Fruit fly (Drosophila melanogaster) whole organism, adult: ENCODE results near the gene Tsp26A.

Experiments used
- CG12768 ChIP-seq: fragments of 200-800 bp; sonication (Bioruptor generic); optimal IDR thresholded peaks from 2 replicates; lab custom pipeline; 2017; ENCODE audit warnings: missing biosample characterization, missing genetic modification characterization, mild to moderate bottlenecking, moderate library complexity, missing genetic modification reagents
- CG14711 ChIP-seq: fragments of 200-800 bp; sonication (Bioruptor generic); optimal IDR thresholded peaks from 2 replicates; lab custom pipeline; 2018; ENCODE audit warnings: missing biosample characterization, mild to moderate bottlenecking, missing genetic modification characterization, moderate library complexity
- CG1620 ChIP-seq: fragments of 200-800 bp; sonication (Bioruptor generic); optimal IDR thresholded peaks from 2 replicates; lab custom pipeline; 2016; ENCODE audit warnings: missing biosample characterization, missing genetic modification characterization
- CG33017 ChIP-seq: fragments of 200-800 bp; sonication (Bioruptor generic); optimal IDR thresholded peaks from 2 replicates; lab custom pipeline; 2018; ENCODE audit warnings: missing biosample characterization, mild to moderate bottlenecking, missing genetic modification characterization, moderate library complexity
- CG7045 ChIP-seq: fragments of 200-800 bp; sonication (Bioruptor generic); optimal IDR thresholded peaks from 2 replicates; lab custom pipeline; 2017; ENCODE audit warnings: missing biosample characterization, mild to moderate bottlenecking, missing genetic modification characterization
- Clk ChIP-seq: fragments of 200-800 bp; sonication (Bioruptor generic); optimal IDR thresholded peaks from 2 replicates; lab custom pipeline; 2017; ENCODE audit warnings: missing biosample characterization, missing genetic modification characterization
- Crg-1 ChIP-seq: fragments of 200-800 bp; sonication (Bioruptor generic); optimal IDR thresholded peaks from 2 replicates; lab custom pipeline; 2016; ENCODE audit warnings: missing biosample characterization, missing genetic modification characterization
- Hr96 ChIP-seq: fragments of 200-800 bp; sonication (Bioruptor generic); optimal IDR thresholded peaks from 2 replicates; lab custom pipeline; 2016; ENCODE audit warnings: missing biosample characterization, missing genetic modification characterization
- Mnt ChIP-seq: fragments of 200-800 bp; sonication (Bioruptor generic); optimal IDR thresholded peaks from 2 replicates; lab custom pipeline; 2016; ENCODE audit warnings: missing biosample characterization, mild to moderate bottlenecking, missing genetic modification characterization
- cnc ChIP-seq, 2 experiments: fragments of >200 bp; optimal IDR thresholded peaks; 2 replicates each; lab custom pipeline; 2017
- kay ChIP-seq: fragments of 200-800 bp; sonication (Bioruptor generic); peaks from one replicate; lab custom pipeline; 2016; ENCODE audit warnings: missing biosample characterization, missing genetic modification characterization, borderline replicate concordance
- ovo ChIP-seq: fragments of 200-800 bp; sonication (Bioruptor generic); optimal IDR thresholded peaks from 2 replicates; lab custom pipeline; 2016; ENCODE audit warnings: missing biosample characterization, missing genetic modification characterization
- tj ChIP-seq: fragments of 200-800 bp; sonication (Bioruptor generic); optimal IDR thresholded peaks from 3 replicates; lab custom pipeline; 2017; ENCODE audit warnings: missing biosample characterization, mild to moderate bottlenecking, missing genetic modification characterization, moderate library complexity

DNA sequence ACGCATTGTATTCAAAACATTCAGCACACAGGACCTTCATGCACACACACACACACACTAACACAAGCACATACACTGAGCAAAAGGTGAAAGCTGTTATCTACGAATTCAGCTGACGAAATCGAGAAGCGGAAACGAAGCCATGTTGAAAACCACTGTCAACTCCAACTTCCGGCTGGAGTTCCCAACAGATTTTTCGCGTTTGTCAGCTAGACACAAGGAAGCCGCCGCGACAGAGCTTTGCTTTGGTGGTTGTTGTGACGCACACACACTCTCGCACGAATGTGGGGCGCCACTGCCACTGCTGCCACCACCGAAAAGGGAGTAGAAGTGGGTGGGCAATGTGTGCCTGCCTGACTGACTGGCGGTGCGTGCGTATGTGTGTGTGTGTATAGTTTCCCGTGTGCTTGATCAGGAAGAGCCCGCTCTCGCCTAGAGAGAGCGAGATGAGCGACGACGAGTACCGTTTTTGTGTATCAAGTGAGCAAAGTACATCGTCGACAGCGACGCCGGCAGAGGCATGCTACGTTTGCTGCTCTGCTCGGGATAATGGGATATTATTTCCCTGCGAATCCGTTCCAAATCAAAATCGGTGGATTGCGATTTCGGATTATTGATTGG is 2.3 kb upstream of the Tsp26A start:
- TF ChIP-seq CG33017 (tag; lab: Kevin White, UChicago) = no peak
- no peak for TF ChIP-seq cnc (optimal IDR thresholded peaks at IDR 0.05; lab: Kevin White, UChicago)
- no peak for TF ChIP-seq CG1620 (GFP tag; lab: Kevin White, UChicago)
- no peak for TF ChIP-seq CG14711 (tag; lab: Kevin White, UChicago)
- no peak for TF ChIP-seq ovo (GFP tag; lab: Kevin White, UChicago)
- TF ChIP-seq Mnt (GFP tag; lab: Kevin White, UChicago) = no peak
- no peak for TF ChIP-seq tj
- no peak for TF ChIP-seq CG7045 (GFP tag; lab: Kevin White, UChicago)
- no peak for TF ChIP-seq kay
- no peak for TF ChIP-seq Crg-1 (GFP tag; lab: Kevin White, UChicago)
- TF ChIP-seq Clk (GFP tag; lab: Kevin White, UChicago) = no peak
- no peak for TF ChIP-seq Hr96
- no peak for TF ChIP-seq CG12768 (GFP tag; lab: Kevin White, UChicago)
